Fruit fly (Drosophila melanogaster) whole organism, embryonic: ENCODE data around the gene Agpat1.

ENCODE experiments used
- Asciz ChIP-seq: fragments of 200-800 bp; sonication (Bioruptor generic); optimal IDR thresholded peaks from 2 replicates; lab custom pipeline; 2017; ENCODE audit warnings: missing biosample characterization, mild to moderate bottlenecking, missing genetic modification characterization, missing genetic modification reagents
- Atf3 ChIP-seq: fragments of 200-800 bp; sonication (Bioruptor generic); optimal IDR thresholded peaks from 3 replicates; lab custom pipeline; 2016; ENCODE audit warnings: missing biosample characterization, missing genetic modification characterization
- BEAF-32 ChIP-seq: fragments of 200-800 bp; sonication (Bioruptor generic); optimal IDR thresholded peaks from 3 replicates; lab custom pipeline; 2017; ENCODE audit warnings: missing biosample characterization, missing genetic modification characterization, mild to moderate bottlenecking, moderate library complexity, missing genetic modification reagents
- Blimp-1 ChIP-seq: fragments of 200-800 bp; sonication (Bioruptor generic); optimal IDR thresholded peaks from 3 replicates; lab custom pipeline; 2018; ENCODE audit warnings: missing biosample characterization, missing genetic modification characterization, mild to moderate bottlenecking, moderate library complexity, missing genetic modification reagents
- CG10959 ChIP-seq: fragments of 200-800 bp; sonication (Bioruptor generic); IDR thresholded peaks from 2 replicates; pipeline ENCODE4 v1.3.6; 2022; ENCODE audit warnings: missing biosample characterization, missing genetic modification characterization
- CG11093 ChIP-seq: fragments of 200-800 bp; sonication (Bioruptor generic); IDR thresholded peaks from 3 replicates; pipeline ENCODE4 v1.3.6; 2022; ENCODE audit warnings: missing biosample characterization, missing genetic modification characterization
- CG11247 ChIP-seq: fragments of 200-800 bp; sonication (Bioruptor generic); IDR thresholded peaks from 2 replicates; pipeline ENCODE4 v1.3.6; 2022; ENCODE audit warnings: missing biosample characterization, missing genetic modification characterization
- CG11456 ChIP-seq: fragments of 200-800 bp; sonication (Bioruptor generic); IDR thresholded peaks from 3 replicates; pipeline ENCODE4 v1.3.6; 2022; ENCODE audit warnings: missing biosample characterization, missing genetic modification characterization
- CG11696 ChIP-seq: fragments of 200-800 bp; sonication (Bioruptor generic); IDR thresholded peaks from 2 replicates; pipeline ENCODE4 v1.3.6; 2022; ENCODE audit warnings: missing biosample characterization, missing genetic modification characterization
- CG12104 ChIP-seq: fragments of 200-800 bp; sonication (Bioruptor generic); optimal IDR thresholded peaks from 3 replicates; lab custom pipeline; 2016; ENCODE audit warnings: missing biosample characterization, missing genetic modification characterization
- CG1233 ChIP-seq: fragments of 200-800 bp; sonication (Bioruptor generic); optimal IDR thresholded peaks from 4 replicates; lab custom pipeline; 2018; ENCODE audit warnings: missing biosample characterization, mild to moderate bottlenecking, missing genetic modification characterization
- CG13424 ChIP-seq: fragments of 200-800 bp; sonication (Bioruptor generic); optimal IDR thresholded peaks from 2 replicates; lab custom pipeline; 2019; ENCODE audit warnings: missing biosample characterization, mild to moderate bottlenecking, missing genetic modification characterization, moderate library complexity
- CG17186 ChIP-seq: fragments of 200-800 bp; sonication (Bioruptor generic); optimal IDR thresholded peaks from 3 replicates; lab custom pipeline; 2017; ENCODE audit warnings: missing biosample characterization, missing genetic modification reagents, missing genetic modification characterization
- CG17612 ChIP-seq: fragments of 200-800 bp; sonication (Bioruptor generic); IDR thresholded peaks from 2 replicates; pipeline ENCODE4 v1.3.6; 2022; ENCODE audit warnings: missing biosample characterization, missing genetic modification characterization
- CG3065 ChIP-seq: fragments of 200-800 bp; sonication (Bioruptor generic); optimal IDR thresholded peaks from 2 replicates; lab custom pipeline; 2016; ENCODE audit warnings: missing biosample characterization, missing genetic modification characterization
- CG34376 ChIP-seq: fragments of 200-800 bp; sonication (Bioruptor generic); optimal IDR thresholded peaks from 2 replicates; lab custom pipeline; 2018; ENCODE audit warnings: missing biosample characterization, mild to moderate bottlenecking, missing genetic modification characterization
- CG3726 ChIP-seq: fragments of 200-800 bp; sonication (Bioruptor generic); IDR thresholded peaks from 3 replicates; pipeline ENCODE4, ENCODE4 v1.3.6; 2022; ENCODE audit warnings: missing biosample characterization, missing genetic modification characterization
- CG7963 ChIP-seq: fragments of 200-800 bp; sonication (Bioruptor generic); IDR thresholded peaks from 3 replicates; pipeline ENCODE4 v1.3.6; 2022; ENCODE audit warnings: missing biosample characterization, missing genetic modification characterization; ENCODE audit not compliant: partially characterized antibody
- CG8089 ChIP-seq: fragments of 200-800 bp; sonication (Bioruptor generic); optimal IDR thresholded peaks from 3 replicates; lab custom pipeline; 2016; ENCODE audit warnings: missing biosample characterization, missing genetic modification characterization
- CG9215 ChIP-seq: fragments of 200-800 bp; sonication (Bioruptor generic); IDR thresholded peaks from 2 replicates; pipeline ENCODE4 v1.3.6; 2022; ENCODE audit warnings: missing biosample characterization, missing genetic modification characterization
- CG9797 ChIP-seq: fragments of 200-800 bp; sonication (Bioruptor generic); optimal IDR thresholded peaks from 3 replicates; lab custom pipeline; 2018; ENCODE audit warnings: missing biosample characterization, mild to moderate bottlenecking, missing genetic modification characterization
- Dbx ChIP-seq: fragments of 200-800 bp; sonication (Bioruptor generic); IDR thresholded peaks from 3 replicates; pipeline ENCODE4 v1.3.6; 2022; ENCODE audit warnings: missing biosample characterization, missing genetic modification characterization
- Dek ChIP-seq: fragments of 200-800 bp; sonication (Bioruptor generic); optimal IDR thresholded peaks from 3 replicates; lab custom pipeline; 2019; ENCODE audit warnings: missing biosample characterization, mild to moderate bottlenecking, missing genetic modification characterization, moderate library complexity
- Dll ChIP-seq: fragments of 200-800 bp; sonication (Bioruptor generic); IDR thresholded peaks from 4 replicates; pipeline ENCODE4 v1.3.6; 2022; ENCODE audit warnings: missing biosample characterization, missing genetic modification characterization; ENCODE audit not compliant: partially characterized antibody
- Eip74EF ChIP-seq, 2 experiments: fragments of 200-800 bp in 1 of 2; fragments of >200 bp in 1 of 2; sonication (Bioruptor generic) in 1 of 2; optimal IDR thresholded peaks; 2 replicates each; lab custom pipeline; 2017 to 2019; ENCODE audit warnings: missing biosample characterization in 2 of 2, missing genetic modification characterization in 2 of 2, mild to moderate bottlenecking in 1 of 2, moderate library complexity in 1 of 2
- Elba2 ChIP-seq: fragments of 200-800 bp; sonication (Bioruptor generic); optimal IDR thresholded peaks from 3 replicates; lab custom pipeline; 2016; ENCODE audit warnings: missing biosample characterization, missing genetic modification characterization
- Ets97D ChIP-seq: fragments of 200-800 bp; sonication (Bioruptor generic); optimal IDR thresholded peaks from 3 replicates; lab custom pipeline; 2016; ENCODE audit warnings: missing biosample characterization, missing genetic modification characterization
- HLH54F ChIP-seq: fragments of 200-800 bp; sonication (Bioruptor generic); optimal IDR thresholded peaks from 3 replicates; lab custom pipeline; 2016; ENCODE audit warnings: missing biosample characterization, missing genetic modification characterization
- NC2α ChIP-seq: fragments of 200-800 bp; sonication (Bioruptor generic); optimal IDR thresholded peaks from 2 replicates; lab custom pipeline; 2016; ENCODE audit warnings: missing biosample characterization, missing genetic modification characterization
- Oaz ChIP-seq: fragments of 200-800 bp; sonication (Bioruptor generic); IDR thresholded peaks from 2 replicates; pipeline ENCODE4 v1.3.6; 2022; ENCODE audit warnings: missing biosample characterization, missing genetic modification characterization
- Pdp1 ChIP-seq, 2 experiments: fragments of 200-800 bp; sonication (Bioruptor generic); optimal IDR thresholded peaks; 3 replicates each; lab custom pipeline; 2016; ENCODE audit warnings: missing biosample characterization in 2 of 2, missing genetic modification characterization in 2 of 2, mild to moderate bottlenecking in 1 of 2, moderate library complexity in 1 of 2
- Sox102F ChIP-seq: fragments of 200-800 bp; sonication (Bioruptor generic); optimal IDR thresholded peaks from 2 replicates; lab custom pipeline; 2018; ENCODE audit warnings: missing biosample characterization, mild to moderate bottlenecking, missing genetic modification characterization, moderate library complexity
- ac ChIP-seq: fragments of 200-800 bp; sonication (Bioruptor generic); optimal IDR thresholded peaks from 3 replicates; lab custom pipeline; 2017; ENCODE audit warnings: missing biosample characterization, mild to moderate bottlenecking, missing genetic modification characterization
- al ChIP-seq: fragments of 200-800 bp; sonication (Bioruptor generic); IDR thresholded peaks from 2 replicates; pipeline ENCODE4 v1.3.6; 2022; ENCODE audit warnings: missing biosample characterization, missing genetic modification characterization
- br ChIP-seq: fragments of >200 bp; optimal IDR thresholded peaks from 2 replicates; lab custom pipeline; 2017
- btn ChIP-seq: fragments of 200-800 bp; sonication (Bioruptor generic); optimal IDR thresholded peaks from 2 replicates; lab custom pipeline; 2016; ENCODE audit warnings: missing biosample characterization, missing genetic modification characterization
- dimm ChIP-seq: fragments of 200-800 bp; sonication (Bioruptor generic); IDR thresholded peaks from 2 replicates; pipeline ENCODE4 v1.3.6; 2022; ENCODE audit warnings: missing biosample characterization, missing genetic modification characterization
- dysf ChIP-seq: fragments of 200-800 bp; sonication (Bioruptor generic); IDR thresholded peaks from 3 replicates; pipeline ENCODE4 v1.3.6; 2022; ENCODE audit warnings: missing biosample characterization, missing genetic modification characterization
- gcm2 ChIP-seq: fragments of 200-800 bp; sonication (Bioruptor generic); optimal IDR thresholded peaks from 2 replicates; lab custom pipeline; 2016; ENCODE audit warnings: missing biosample characterization, missing genetic modification characterization
- klu ChIP-seq: fragments of 200-800 bp; sonication (Bioruptor generic); IDR thresholded peaks from 2 replicates; pipeline ENCODE4 v1.3.6; 2022; ENCODE audit warnings: missing biosample characterization, missing genetic modification characterization
- knrl ChIP-seq: fragments of 200-800 bp; sonication (Bioruptor generic); IDR thresholded peaks from 3 replicates; pipeline ENCODE4 v1.3.6; 2022; ENCODE audit warnings: missing biosample characterization, missing genetic modification characterization; ENCODE audit not compliant: partially characterized antibody
- pnt ChIP-seq: fragments of 200-800 bp; sonication (Bioruptor generic); optimal IDR thresholded peaks from 3 replicates; lab custom pipeline; 2016; ENCODE audit warnings: missing biosample characterization, missing genetic modification characterization
- ranshi ChIP-seq: fragments of 200-800 bp; sonication (Bioruptor generic); IDR thresholded peaks from 2 replicates; pipeline ENCODE4 v1.3.6; 2022; ENCODE audit warnings: missing biosample characterization, missing genetic modification characterization
- row ChIP-seq: fragments of 200-800 bp; sonication (Bioruptor generic); IDR thresholded peaks from 3 replicates; pipeline ENCODE4 v1.3.6; 2022; ENCODE audit warnings: missing biosample characterization, missing genetic modification characterization
- salm ChIP-seq: fragments of 200-800 bp; sonication (Bioruptor generic); optimal IDR thresholded peaks from 2 replicates; lab custom pipeline; 2018; ENCODE audit warnings: missing biosample characterization, mild to moderate bottlenecking, missing genetic modification characterization
- slou ChIP-seq: fragments of 200-800 bp; sonication (Bioruptor generic); optimal IDR thresholded peaks from 3 replicates; lab custom pipeline; 2016; ENCODE audit warnings: missing biosample characterization, missing genetic modification characterization
- tgo ChIP-seq: fragments of 200-800 bp; sonication (Bioruptor generic); IDR thresholded peaks from 3 replicates; pipeline ENCODE4 v1.3.6; 2022; ENCODE audit warnings: missing biosample characterization, missing genetic modification characterization
- trh ChIP-seq: fragments of 200-800 bp; sonication (Bioruptor generic); optimal IDR thresholded peaks from 2 replicates; lab custom pipeline; 2016; ENCODE audit warnings: missing biosample characterization, missing genetic modification characterization
- vvl ChIP-seq: fragments of 200-800 bp; sonication (Bioruptor generic); IDR thresholded peaks from 2 replicates; pipeline ENCODE4 v1.3.6; 2022; ENCODE audit warnings: missing biosample characterization, missing genetic modification characterization
- wek ChIP-seq: fragments of 200-800 bp; sonication (Bioruptor generic); optimal IDR thresholded peaks from 3 replicates; lab custom pipeline; 2018; ENCODE audit warnings: missing biosample characterization, mild to moderate bottlenecking, missing genetic modification characterization, moderate library complexity
- zen ChIP-seq: fragments of 200-800 bp; sonication (Bioruptor generic); optimal IDR thresholded peaks from 3 replicates; lab custom pipeline; 2018; ENCODE audit warnings: missing biosample characterization, mild to moderate bottlenecking, missing genetic modification characterization, moderate library complexity

Agpat1 gene

dm6 chrX:12737057-12737734, 27.9 kb upstream of the Agpat1 start (continued):
- TF ChIP-seq CG9215 (no peak), CG11247 (GFP tag; lab: Robert Waterston, UW) (no peak), CG34376 (GFP tag; lab: Kevin White, UChicago) (no peak), Dll (no peak), wek (GFP tag; lab: Kevin White, UChicago) (no peak), br (no peak), HLH54F (GFP tag; lab: Kevin White, UChicago) (no peak), dysf (GFP tag; lab: Robert Waterston, UW) (no peak), row (GFP tag; lab: Robert Waterston, UW) (no peak), Elba2 (GFP tag; lab: Kevin White, UChicago) (no peak), CG9797 (GFP tag; lab: Kevin White, UChicago) (no peak), CG1233 (GFP tag; lab: Kevin White, UChicago) (no peak), Ets97D (no peak), ranshi (GFP tag; lab: Robert Waterston, UW) (no peak), Eip74EF (GFP tag; optimal IDR thresholded peaks at IDR 0.05; lab: Kevin White, UChicago) (no peak), salm (no peak), Oaz (GFP tag; lab: Robert Waterston, UW) (no peak), tgo (GFP tag; lab: Robert Waterston, UW) (0 out of 3 replicates have a peak, but pooled peaks have one; percentile 20), CG11093 (no peak), Asciz (GFP tag; lab: Kevin White, UChicago) (no peak), dimm (GFP tag; lab: Robert Waterston, UW) (no peak), gcm2 (GFP tag; lab: Kevin White, UChicago) (no peak), btn (GFP tag; lab: Kevin White, UChicago) (no peak), CG11696 (GFP tag; lab: Robert Waterston, UW) (no peak), klu (GFP tag; lab: Robert Waterston, UW) (no peak), al (GFP tag; lab: Robert Waterston, UW) (no peak), Dek (tag; lab: Kevin White, UChicago) (no peak), CG12104 (GFP tag; lab: Kevin White, UChicago) (no peak), Blimp-1 (GFP tag; lab: Kevin White, UChicago) (no peak), CG10959 (GFP tag; lab: Robert Waterston, UW) (no peak), CG3065 (GFP tag; lab: Kevin White, UChicago) (no peak), knrl (GFP tag; lab: Robert Waterston, UW) (no peak), Pdp1 (GFP tag; optimal IDR thresholded peaks at IDR 0.05; lab: Kevin White, UChicago) (no peak), NC2α (GFP tag; lab: Kevin White, UChicago) (no peak), zen (tag; lab: Kevin White, UChicago) (no peak), CG13424 (tag; lab: Kevin White, UChicago) (no peak), slou (GFP tag; lab: Kevin White, UChicago) (no peak), CG7963 (GFP tag; lab: Robert Waterston, UW) (no peak), CG17612 (no peak), Dbx (GFP tag; lab: Robert Waterston, UW) (no peak), ac (GFP tag; lab: Kevin White, UChicago) (no peak), BEAF-32 (no peak), pnt (GFP tag; lab: Kevin White, UChicago) (no peak), Sox102F (GFP tag; lab: Kevin White, UChicago) (no peak), trh (no peak), vvl (GFP tag; lab: Robert Waterston, UW) (peak; percentile 45; the same call in 1 of the 2 replicates), CG8089 (GFP tag; lab: Kevin White, UChicago) (no peak), CG11456 (GFP tag; lab: Robert Waterston, UW) (no peak), Atf3 (GFP tag; lab: Kevin White, UChicago) (no peak), CG17186 (GFP tag; lab: Kevin White, UChicago) (no peak), CG3726 (GFP tag; lab: Robert Waterston, UW) (no peak)
